Worm (Caenorhabditis elegans): ENCODE measurements around the gene cyp-33E3.

Gene cyp-33E3

DNA sequence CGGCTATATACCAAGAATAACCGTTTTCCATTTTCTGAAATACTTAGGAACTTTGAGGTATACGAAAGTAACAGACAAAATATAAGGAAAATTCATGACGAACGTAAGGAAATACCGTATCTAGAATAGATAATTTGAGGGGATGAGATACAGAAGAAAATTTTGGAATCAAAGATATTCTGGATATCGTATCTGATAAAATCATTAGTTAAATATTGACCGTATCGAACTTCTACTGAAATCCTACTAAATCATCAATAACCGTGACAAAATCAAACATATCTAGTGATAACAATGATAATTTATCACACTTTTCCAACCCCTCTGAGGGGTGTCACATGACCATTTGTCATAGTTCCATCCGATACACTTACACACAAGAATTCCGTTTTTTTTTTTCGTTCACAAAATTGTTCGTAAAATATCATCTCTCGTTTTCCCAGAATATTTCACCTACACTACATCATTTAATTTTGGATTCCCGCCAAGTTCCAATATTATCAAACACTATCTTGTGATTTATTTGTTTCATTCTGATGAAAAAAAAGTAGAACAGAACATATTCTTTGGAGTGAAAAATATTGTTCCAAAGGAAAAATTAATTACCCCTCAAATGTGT, 14.0 kb upstream of the cyp-33E3 start, which contains the start of gene Y59H11AR.4:
Gene Y59H11AR.4 (minus strand): TSS at position 51 of the 619 bp plus-strand sequence.
- TF ChIP-seq daf-12 (tag; optimal IDR thresholded peaks at IDR 0.05) (no peak), nhr-28 (tag; optimal IDR thresholded peaks at IDR 0.05) (peak; percentile 70), unc-62 (GFP tag; optimal IDR thresholded peaks at IDR 0.05 in 1 of 2) (peak in 1 of 2 experiments; percentile 15), unc-62 (tag; optimal IDR thresholded peaks at IDR 0.05) (no peak), hlh-30 (tag; optimal IDR thresholded peaks at IDR 0.05; ENCODE audit: insufficient read depth) (peak; percentile 2)

DNA sequence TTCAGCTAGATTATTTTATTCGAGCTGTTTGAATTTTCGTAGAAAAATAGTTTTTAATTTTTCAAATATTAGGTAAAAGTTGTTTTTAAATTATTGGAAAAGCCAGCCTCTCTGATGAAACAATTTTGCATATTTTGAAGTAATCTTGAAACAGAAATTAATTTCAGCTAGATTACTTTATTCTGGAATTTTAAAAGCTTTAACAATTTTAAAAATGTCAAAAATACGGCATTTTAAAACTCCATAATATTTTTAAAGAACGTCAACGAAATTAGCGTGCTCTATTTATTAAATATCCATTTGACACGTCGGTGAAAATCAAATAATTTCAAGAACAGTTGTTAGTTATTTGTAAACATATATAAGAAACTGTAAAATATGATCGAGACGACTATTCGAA, 11.9 kb upstream of the cyp-33E3 start, which contains the start of gene Y59H11AR.10:
Gene Y59H11AR.10 (plus strand): TSS at position 301 of the 400 bp plus-strand sequence.
- TF ChIP-seq ZK546.5 (tag; optimal IDR thresholded peaks at IDR 0.05): no peak
- no peak for TF ChIP-seq F10B5.3 (tag; optimal IDR thresholded peaks at IDR 0.05)
- no peak for TF ChIP-seq nhr-28 (tag; optimal IDR thresholded peaks at IDR 0.05)
- TF ChIP-seq ceh-82 (tag; optimal IDR thresholded peaks at IDR 0.05): no peak
- TF ChIP-seq nhr-102 (tag; optimal IDR thresholded peaks at IDR 0.05): no peak
- no peak for TF ChIP-seq pqm-1 (tag; optimal IDR thresholded peaks at IDR 0.05)
- no peak for TF ChIP-seq ztf-7 (tag; optimal IDR thresholded peaks at IDR 0.05)
- no peak for TF ChIP-seq lin-13 (GFP tag; optimal IDR thresholded peaks at IDR 0.05)
- no peak for TF ChIP-seq D1046.2 (GFP tag; IDR thresholded peaks at IDR 0.05)
- no peak for TF ChIP-seq lir-3 (tag; optimal IDR thresholded peaks at IDR 0.05)
- no peak for TF ChIP-seq madf-9 (GFP tag; conservative IDR thresholded peaks at IDR 0.05)
- no peak for TF ChIP-seq dve-1 (tag; optimal IDR thresholded peaks at IDR 0.05; ENCODE audit: insufficient read depth)
- TF ChIP-seq nhr-48 (tag; optimal IDR thresholded peaks at IDR 0.05): no peak
- TF ChIP-seq dmd-6 (GFP tag; IDR thresholded peaks at IDR 0.05): no peak
- no peak for TF ChIP-seq mes-2 (tag; optimal IDR thresholded peaks at IDR 0.05; ENCODE audit: poor library complexity, severe bottlenecking)
- no peak for TF ChIP-seq Y5F2A.4 (GFP tag; optimal IDR thresholded peaks at IDR 0.05)
- TF ChIP-seq lin-38 (GFP tag; IDR thresholded peaks at IDR 0.05): no peak
- TF ChIP-seq attf-4 (tag; optimal IDR thresholded peaks at IDR 0.05): no peak
- TF ChIP-seq madf-5 (GFP tag; IDR thresholded peaks at IDR 0.05): no peak
- no peak for TF ChIP-seq nhr-6 (tag; optimal IDR thresholded peaks at IDR 0.05)

DNA sequence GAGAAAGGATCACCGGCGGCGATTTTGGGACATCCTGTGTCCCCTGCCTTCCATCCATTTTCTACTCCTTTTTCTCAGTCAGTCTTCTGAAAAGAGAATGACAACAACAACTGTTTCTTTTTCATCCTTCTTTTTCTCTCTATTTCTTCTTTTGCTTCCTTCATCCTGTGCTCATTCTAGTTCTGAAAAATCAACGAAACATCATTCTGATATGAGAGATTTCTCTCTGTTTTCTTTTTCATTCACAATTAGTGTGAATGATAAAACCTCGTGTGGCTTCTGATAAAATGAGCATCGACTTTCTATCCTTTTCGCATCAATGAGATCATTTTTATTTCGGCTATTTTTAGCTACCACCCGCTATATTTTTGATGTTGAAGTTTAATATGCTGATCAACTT, 9.6 kb upstream of the cyp-33E3 start:
- TF ChIP-seq unc-62 (GFP tag; optimal IDR thresholded peaks at IDR 0.05 in 1 of 2): peak in 1 of 2 experiments; percentile 41
- no peak for TF ChIP-seq unc-62 (tag; optimal IDR thresholded peaks at IDR 0.05)
- no peak for TF ChIP-seq lin-29 (GFP tag; IDR thresholded peaks at IDR 0.05)
- TF ChIP-seq mdl-1 (tag; optimal IDR thresholded peaks at IDR 0.05): peak in 1 of 2 experiments; percentile 1
- no peak for TF ChIP-seq tag-97 (GFP tag; IDR thresholded peaks at IDR 0.05)
- TF ChIP-seq spr-3 (GFP tag; optimal IDR thresholded peaks at IDR 0.05): no peak
- TF ChIP-seq T20F7.1 (GFP tag; optimal IDR thresholded peaks at IDR 0.05): no peak
- no peak for TF ChIP-seq lin-15B (tag; optimal IDR thresholded peaks at IDR 0.05)
- TF ChIP-seq mdt-29 (GFP tag; IDR thresholded peaks at IDR 0.05): no peak
- no peak for TF ChIP-seq skn-1 (tag; optimal IDR thresholded peaks at IDR 0.05)
- no peak for TF ChIP-seq madf-9 (GFP tag; conservative IDR thresholded peaks at IDR 0.05)
- no peak for TF ChIP-seq ces-1 (GFP tag; optimal IDR thresholded peaks at IDR 0.05)
- no peak for TF ChIP-seq mxl-3 (GFP tag; optimal IDR thresholded peaks at IDR 0.05)
- TF ChIP-seq lin-1 (GFP tag; IDR thresholded peaks at IDR 0.05): no peak
- TF ChIP-seq F26F4.8 (GFP tag; conservative IDR thresholded peaks at IDR 0.05): no peak
- TF ChIP-seq egl-27 (tag; optimal IDR thresholded peaks at IDR 0.05): no peak
- no peak for TF ChIP-seq mxl-2 (GFP tag; conservative IDR thresholded peaks at IDR 0.05)
- peak in 1 of 2 experiments; percentile 48 for TF ChIP-seq daf-16 (GFP tag; optimal IDR thresholded peaks at IDR 0.05)
- no peak for TF ChIP-seq daf-16 (tag; optimal IDR thresholded peaks at IDR 0.05)
- TF ChIP-seq D1046.2 (GFP tag; IDR thresholded peaks at IDR 0.05): no peak
- no peak for TF ChIP-seq snpc-1.2 (GFP tag; IDR thresholded peaks at IDR 0.05)
- TF ChIP-seq Y48G9A.11 (GFP tag; IDR thresholded peaks at IDR 0.05): no peak
- peak; percentile 66 for TF ChIP-seq nhr-11 (tag; optimal IDR thresholded peaks at IDR 0.05)
- no peak for TF ChIP-seq hmg-1.1 (GFP tag; IDR thresholded peaks at IDR 0.05)
- no peak for TF ChIP-seq nhr-42 (GFP tag; IDR thresholded peaks at IDR 0.05)
- TF ChIP-seq ceh-62 (tag; optimal IDR thresholded peaks at IDR 0.05): no peak
- peak; percentile 37; the same call in 1 of the 2 replicates for TF ChIP-seq ZK337.2 (GFP tag; IDR thresholded peaks at IDR 0.05)
- TF ChIP-seq nhr-77 (tag; optimal IDR thresholded peaks at IDR 0.05): no peak
- TF ChIP-seq lsy-2 (tag; optimal IDR thresholded peaks at IDR 0.05): no peak

Measured in whole organism, L4 larva.